Worm (Caenorhabditis elegans): ENCODE results near the gene C33H5.16.
A peak's percentile ranks its signal among the peaks of the same experiment; 100 is the strongest.

C33H5.16 gene

ce11 chrIV:7845585-7845984 is 42.4 kb upstream of the C33H5.16 start (continued):
- no peak for TF ChIP-seq ceh-82 (tag; optimal IDR thresholded peaks at IDR 0.05)
- TF ChIP-seq skn-1 (tag; optimal IDR thresholded peaks at IDR 0.05) = no peak
- no peak for TF ChIP-seq unc-62 (GFP tag; optimal IDR thresholded peaks at IDR 0.05)
- peak; percentile 80 for TF ChIP-seq nhr-25 (tag; optimal IDR thresholded peaks at IDR 0.05)
- peak; percentile 15 for TF ChIP-seq sem-4 (tag; optimal IDR thresholded peaks at IDR 0.05)
- no peak for TF ChIP-seq ztf-1 (GFP tag; conservative IDR thresholded peaks at IDR 0.05)
- TF ChIP-seq sma-9 (GFP tag; optimal IDR thresholded peaks at IDR 0.05) = peak; percentile 77
- TF ChIP-seq sma-9 (tag; optimal IDR thresholded peaks at IDR 0.05) = no peak
- TF ChIP-seq nhr-6 (tag; optimal IDR thresholded peaks at IDR 0.05) = no peak
- TF ChIP-seq Y55F3AM.14 (GFP tag; optimal IDR thresholded peaks at IDR 0.05) = peak; percentile 76
- peak; percentile 17 for TF ChIP-seq ztf-4 (tag; optimal IDR thresholded peaks at IDR 0.05)
- peak; percentile 34 to 65 for TF ChIP-seq lsy-2 (tag; optimal IDR thresholded peaks at IDR 0.05)
- TF ChIP-seq fos-1 (tag; optimal IDR thresholded peaks at IDR 0.05) = peak; percentile 66
- TF ChIP-seq ztf-11 (tag; optimal IDR thresholded peaks at IDR 0.05) = no peak
- no peak for TF ChIP-seq ama-1 (optimal IDR thresholded peaks at IDR 0.05)
- no peak for TF ChIP-seq ceh-16 (tag; optimal IDR thresholded peaks at IDR 0.05)
- TF ChIP-seq F13H6.1 (tag; optimal IDR thresholded peaks at IDR 0.05) = peak; percentile 91
- no peak for TF ChIP-seq nhr-12 (tag; optimal IDR thresholded peaks at IDR 0.05)
- TF ChIP-seq R02D3.7 (tag; optimal IDR thresholded peaks at IDR 0.05) = no peak
- TF ChIP-seq aly-2 (tag; optimal IDR thresholded peaks at IDR 0.05) = no peak
- peak; percentile 49 for TF ChIP-seq nhr-21 (tag; optimal IDR thresholded peaks at IDR 0.05)
- TF ChIP-seq egl-27 (tag; optimal IDR thresholded peaks at IDR 0.05) = no peak
- TF ChIP-seq mab-5 (tag; optimal IDR thresholded peaks at IDR 0.05) = no peak
- peak; percentile 85 for TF ChIP-seq C34F6.9 (tag; optimal IDR thresholded peaks at IDR 0.05)
- TF ChIP-seq dmd-4 (tag; optimal IDR thresholded peaks at IDR 0.05) = no peak
- TF ChIP-seq elt-3 (tag; optimal IDR thresholded peaks at IDR 0.05) = no peak
- peak; percentile 74 for TF ChIP-seq sma-3 (GFP tag; optimal IDR thresholded peaks at IDR 0.05)

DNA sequence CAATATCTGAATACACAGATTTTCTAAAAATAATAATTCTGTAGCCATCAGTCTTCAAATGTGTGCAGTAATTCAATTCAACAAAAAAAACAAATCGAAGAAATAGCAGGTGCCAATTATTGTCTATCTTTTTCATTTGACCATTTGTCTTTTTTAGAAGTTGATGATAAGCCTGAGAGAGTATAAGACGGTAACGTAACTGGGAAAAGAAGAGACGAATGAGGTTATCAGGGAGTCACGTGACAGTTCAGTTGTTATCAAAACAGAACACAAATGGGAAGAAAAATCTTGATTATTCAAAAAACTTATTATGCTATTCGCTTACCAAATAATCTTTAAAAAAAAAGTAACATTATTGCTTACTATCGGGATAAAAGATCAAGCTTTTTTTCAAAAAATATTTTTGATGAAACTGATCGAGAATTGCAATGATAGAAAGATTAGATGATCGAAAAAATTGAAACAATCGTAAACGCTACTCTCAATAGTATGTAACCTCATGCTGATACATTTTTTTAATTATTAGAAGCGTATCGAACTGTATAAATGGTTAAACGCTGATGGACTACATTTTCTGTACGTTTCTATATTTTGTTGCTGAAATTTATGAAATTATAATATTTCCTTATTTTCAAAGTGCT is 41.3 kb upstream of the C33H5.16 start:
- TF ChIP-seq F13H6.1 (tag; optimal IDR thresholded peaks at IDR 0.05) (peak; percentile 38), fos-1 (tag; optimal IDR thresholded peaks at IDR 0.05) (peak; percentile 67), lsy-2 (tag; optimal IDR thresholded peaks at IDR 0.05) (peak in 1 of 2 experiments; percentile 30), nhr-77 (tag; optimal IDR thresholded peaks at IDR 0.05) (no peak), Y55F3AM.14 (GFP tag; optimal IDR thresholded peaks at IDR 0.05) (no peak), crh-2 (tag; optimal IDR thresholded peaks at IDR 0.05) (peak; percentile 72), sma-9 (GFP tag; optimal IDR thresholded peaks at IDR 0.05) (peak; percentile 37), sma-9 (tag; optimal IDR thresholded peaks at IDR 0.05) (no peak), gmeb-1 (tag; optimal IDR thresholded peaks at IDR 0.05) (peak; percentile 39)

DNA sequence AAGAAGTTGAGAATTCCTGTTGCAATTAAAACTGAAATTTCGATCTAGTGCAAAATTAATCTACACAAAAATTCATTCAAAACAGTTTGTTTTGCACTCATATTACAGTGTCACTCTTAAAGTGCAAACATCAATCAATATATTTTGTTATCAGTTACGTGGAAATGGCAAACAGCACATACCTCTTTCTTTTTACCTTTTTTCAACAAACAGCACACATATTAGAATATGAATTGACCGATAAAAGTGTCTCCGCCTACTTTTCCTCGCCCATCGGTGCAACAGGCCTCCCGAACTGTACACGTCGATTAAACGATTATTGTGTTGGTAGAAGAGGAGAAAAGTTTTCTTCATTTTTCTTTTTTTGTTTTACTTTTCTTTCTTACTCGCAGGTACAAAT is 38.1 kb upstream of the C33H5.16 start:
- TF ChIP-seq alr-1 (tag; optimal IDR thresholded peaks at IDR 0.05) = no peak
- TF ChIP-seq ceh-16 (tag; optimal IDR thresholded peaks at IDR 0.05) = no peak
- no peak for TF ChIP-seq unc-62 (GFP tag; optimal IDR thresholded peaks at IDR 0.05)
- TF ChIP-seq nhr-11 (tag; optimal IDR thresholded peaks at IDR 0.05) = no peak
- no peak for TF ChIP-seq ama-1 (optimal IDR thresholded peaks at IDR 0.05)
- peak; percentile 76 for TF ChIP-seq crh-2 (tag; optimal IDR thresholded peaks at IDR 0.05)
- no peak for TF ChIP-seq mbf-1 (tag; optimal IDR thresholded peaks at IDR 0.05)
- no peak for TF ChIP-seq ZK546.5 (tag; optimal IDR thresholded peaks at IDR 0.05)
- peak; percentile 77 for TF ChIP-seq fos-1 (tag; optimal IDR thresholded peaks at IDR 0.05)
- TF ChIP-seq aly-2 (tag; optimal IDR thresholded peaks at IDR 0.05) = no peak
- no peak for TF ChIP-seq sma-3 (GFP tag; optimal IDR thresholded peaks at IDR 0.05)
- TF ChIP-seq nhr-23 (tag; optimal IDR thresholded peaks at IDR 0.05) = no peak
- TF ChIP-seq unc-39 (tag; optimal IDR thresholded peaks at IDR 0.05) = no peak
- peak; percentile 25 for TF ChIP-seq sma-9 (GFP tag; optimal IDR thresholded peaks at IDR 0.05)
- TF ChIP-seq sma-9 (tag; optimal IDR thresholded peaks at IDR 0.05) = no peak
- TF ChIP-seq nhr-21 (tag; optimal IDR thresholded peaks at IDR 0.05) = no peak

- TF ChIP-seq nhr-25 (tag; optimal IDR thresholded peaks at IDR 0.05) = no peak
- TF ChIP-seq lin-11 (tag; optimal IDR thresholded peaks at IDR 0.05) = peak; percentile 57
Measured at ce11 chrIV:7839923-7840322, 36.8 kb upstream of the C33H5.16 start.
